Fruit fly (Drosophila melanogaster) whole organism, adult: ENCODE data around the gene scpr-C.

Experiments used
- CG14711 ChIP-seq: fragments of 200-800 bp; sonication (Bioruptor generic); optimal IDR thresholded peaks from 2 replicates; lab custom pipeline; 2018; ENCODE audit warnings: missing biosample characterization, mild to moderate bottlenecking, missing genetic modification characterization, moderate library complexity
- CG1620 ChIP-seq: fragments of 200-800 bp; sonication (Bioruptor generic); optimal IDR thresholded peaks from 2 replicates; lab custom pipeline; 2016; ENCODE audit warnings: missing biosample characterization, missing genetic modification characterization
- CG33017 ChIP-seq: fragments of 200-800 bp; sonication (Bioruptor generic); optimal IDR thresholded peaks from 2 replicates; lab custom pipeline; 2018; ENCODE audit warnings: missing biosample characterization, mild to moderate bottlenecking, missing genetic modification characterization, moderate library complexity
- cic ChIP-seq: fragments of 200-800 bp; sonication (Bioruptor generic); optimal IDR thresholded peaks from 2 replicates; lab custom pipeline; 2017; ENCODE audit warnings: missing biosample characterization, mild to moderate bottlenecking, missing genetic modification characterization, moderate library complexity
- tj ChIP-seq: fragments of 200-800 bp; sonication (Bioruptor generic); optimal IDR thresholded peaks from 3 replicates; lab custom pipeline; 2017; ENCODE audit warnings: missing biosample characterization, mild to moderate bottlenecking, missing genetic modification characterization, moderate library complexity

DNA sequence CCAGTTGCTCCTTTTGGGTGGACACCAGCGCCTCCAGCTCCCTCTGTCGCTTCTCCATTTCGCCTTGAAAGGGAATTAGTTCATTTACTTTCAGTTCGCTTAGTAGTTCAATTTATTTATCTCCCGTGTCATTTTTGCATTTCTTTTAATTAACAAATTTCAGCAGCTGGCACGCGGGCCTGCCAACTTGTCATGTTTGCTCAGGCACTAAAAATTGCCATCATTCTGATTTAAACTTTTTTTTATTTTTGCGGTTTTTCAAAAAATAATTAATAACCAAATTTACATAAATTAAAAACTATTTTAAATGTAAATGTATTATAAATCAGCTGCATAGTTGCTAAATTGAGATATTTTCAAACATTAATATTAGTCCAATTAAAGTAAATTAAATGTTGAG is 5.1 kb downstream of the scpr-C start, which contains the start of gene GCC88:
- TF ChIP-seq tj (GFP tag; lab: Kevin White, UChicago) = no peak
- TF ChIP-seq CG14711 (tag; lab: Kevin White, UChicago) = no peak
- no peak for TF ChIP-seq CG1620 (GFP tag; lab: Kevin White, UChicago)
- no peak for TF ChIP-seq cic (GFP tag; lab: Kevin White, UChicago)
- TF ChIP-seq CG33017 (tag; lab: Kevin White, UChicago) = no peak
